Worm (Caenorhabditis elegans) whole organism, L2 larva: ENCODE data around the gene srx-122.

Experiments used
- R02D3.7 ChIP-seq: fragments of 150-350 bp; optimal IDR thresholded peaks from 2 replicates; lab custom pipeline; 2014; ENCODE audit warnings: missing biosample characterization, missing genetic modification characterization
- ceh-82 ChIP-seq: fragments of 150-350 bp; optimal IDR thresholded peaks from 2 replicates; lab custom pipeline; 2014; ENCODE audit warnings: missing biosample characterization, missing genetic modification characterization
- elt-3 ChIP-seq: sonication (generic microtip); optimal IDR thresholded peaks from 2 replicates; lab custom pipeline; 2017; ENCODE audit warnings: missing biosample characterization, missing genetic modification characterization
- lin-13 ChIP-seq: fragments of 150-350 bp; optimal IDR thresholded peaks from 2 replicates; lab custom pipeline; 2014; ENCODE audit warnings: missing biosample characterization, missing genetic modification reagents, missing genetic modification characterization
- nhr-11 ChIP-seq: fragments of 150-350 bp; optimal IDR thresholded peaks from 2 replicates; lab custom pipeline; 2014; ENCODE audit warnings: missing biosample characterization, missing genetic modification characterization
- nhr-25 ChIP-seq: fragments of 150-350 bp; sonication (generic microtip); optimal IDR thresholded peaks from 3 replicates; lab custom pipeline; 2014; ENCODE audit warnings: missing biosample characterization, missing genetic modification characterization

ce11 chrV:3257277-3257676 is 40.4 kb downstream of the srx-122 start, which contains the start of gene T28A11.22:
- TF ChIP-seq ceh-82 (tag; lab: Kevin White, UChicago): no peak
- TF ChIP-seq elt-3 (tag; lab: Kevin White, UChicago): no peak
- TF ChIP-seq nhr-11 (tag; lab: Kevin White, UChicago): no peak
- no peak for TF ChIP-seq lin-13 (GFP tag; lab: Kevin White, UChicago)
- no peak for TF ChIP-seq nhr-25
- TF ChIP-seq R02D3.7 (tag; lab: Kevin White, UChicago): no peak
